Fruit fly (Drosophila melanogaster) whole organism, prepupa: Measurements from ENCODE around the gene Vha16-3.

Experiments
- Blimp-1 ChIP-seq: fragments of 200-800 bp; sonication (Bioruptor generic); optimal IDR thresholded peaks from 3 replicates; lab custom pipeline; 2017; ENCODE audit warnings: missing biosample characterization, missing genetic modification characterization, mild to moderate bottlenecking, moderate library complexity, missing genetic modification reagents
- CG11902 ChIP-seq: fragments of 200-800 bp; sonication (Bioruptor generic); optimal IDR thresholded peaks from 3 replicates; lab custom pipeline; 2016; ENCODE audit warnings: missing biosample characterization, missing genetic modification characterization
- CG15336 ChIP-seq: fragments of 200-800 bp; sonication (Bioruptor generic); IDR thresholded peaks from 2 replicates; pipeline ENCODE4 v1.3.6; 2022; ENCODE audit warnings: missing biosample characterization, missing genetic modification characterization
- CG3032 ChIP-seq: fragments of 200-800 bp; optimal IDR thresholded peaks from 2 replicates; lab custom pipeline; 2019; ENCODE audit warnings: missing biosample characterization, mild to moderate bottlenecking, missing genetic modification characterization, moderate library complexity
- CG32006 ChIP-seq: fragments of 200-800 bp; sonication (Bioruptor generic); optimal IDR thresholded peaks from 3 replicates; lab custom pipeline; 2017; ENCODE audit warnings: missing biosample characterization, mild to moderate bottlenecking, missing genetic modification characterization
- CG34406 ChIP-seq: fragments of 200-800 bp; sonication (Bioruptor generic); optimal IDR thresholded peaks from 3 replicates; lab custom pipeline; 2016; ENCODE audit warnings: missing biosample characterization, missing genetic modification characterization
- CG3919 ChIP-seq: fragments of 200-800 bp; sonication (Bioruptor generic); optimal IDR thresholded peaks from 3 replicates; lab custom pipeline; 2016; ENCODE audit warnings: missing biosample characterization, missing genetic modification characterization
- CG4318 ChIP-seq: fragments of 200-800 bp; sonication (Bioruptor generic); optimal IDR thresholded peaks from 3 replicates; lab custom pipeline; 2017; ENCODE audit warnings: missing biosample characterization, mild to moderate bottlenecking, missing genetic modification characterization
- CG6163 ChIP-seq: fragments of 200-800 bp; sonication (Bioruptor generic); IDR thresholded peaks from 3 replicates; pipeline ENCODE4 v1.3.6; 2022; ENCODE audit warnings: missing biosample characterization, missing genetic modification characterization
- CG6276 ChIP-seq: fragments of 200-800 bp; sonication (Bioruptor generic); optimal IDR thresholded peaks from 2 replicates; lab custom pipeline; 2017; ENCODE audit warnings: missing biosample characterization, mild to moderate bottlenecking, missing genetic modification characterization
- CG6792 ChIP-seq: fragments of 200-800 bp; sonication (Bioruptor generic); optimal IDR thresholded peaks from 3 replicates; lab custom pipeline; 2016; ENCODE audit warnings: missing biosample characterization, missing genetic modification characterization
- CG6808 ChIP-seq: fragments of 200-800 bp; sonication (Bioruptor generic); optimal IDR thresholded peaks from 3 replicates; lab custom pipeline; 2017; ENCODE audit warnings: missing biosample characterization, missing genetic modification characterization, mild to moderate bottlenecking, moderate library complexity, missing genetic modification reagents
- CG6854 ChIP-seq: fragments of 200-800 bp; sonication (Bioruptor generic); optimal IDR thresholded peaks from 2 replicates; lab custom pipeline; 2017; ENCODE audit warnings: missing biosample characterization, mild to moderate bottlenecking, missing genetic modification characterization
- CG7368 ChIP-seq: fragments of 200-800 bp; sonication (Bioruptor generic); optimal IDR thresholded peaks from 3 replicates; lab custom pipeline; 2016; ENCODE audit warnings: missing biosample characterization, missing genetic modification characterization
- CG8119 ChIP-seq: fragments of 200-800 bp; sonication (Bioruptor generic); IDR thresholded peaks from 3 replicates; pipeline ENCODE4 v1.3.6; 2022; ENCODE audit warnings: missing biosample characterization, missing genetic modification characterization
- CG8632 ChIP-seq: fragments of 200-800 bp; sonication (Bioruptor generic); optimal IDR thresholded peaks from 3 replicates; lab custom pipeline; 2016; ENCODE audit warnings: missing biosample characterization, missing genetic modification characterization
- Eip75B ChIP-seq: fragments of 200-800 bp; sonication (Bioruptor generic); optimal IDR thresholded peaks from 3 replicates; lab custom pipeline; 2016; ENCODE audit warnings: missing biosample characterization, missing genetic modification characterization
- Eip78C ChIP-seq: fragments of 200-800 bp; sonication (Bioruptor generic); peaks from one replicate; lab custom pipeline; 2016; ENCODE audit warnings: missing biosample characterization, missing genetic modification characterization
- Ets96B ChIP-seq: fragments of 200-800 bp; optimal IDR thresholded peaks from 2 replicates; lab custom pipeline; 2019; ENCODE audit warnings: missing biosample characterization, mild to moderate bottlenecking, missing genetic modification characterization, moderate library complexity
- Gug ChIP-seq: fragments of 200-800 bp; sonication (Bioruptor generic); IDR thresholded peaks from 2 replicates; pipeline ENCODE4 v1.3.6; 2022; ENCODE audit warnings: missing biosample characterization, missing genetic modification characterization
- Hr39 ChIP-seq: fragments of 200-800 bp; sonication (Bioruptor generic); optimal IDR thresholded peaks from 2 replicates; lab custom pipeline; 2016; ENCODE audit warnings: missing biosample characterization, missing genetic modification characterization
- Hr4 ChIP-seq: fragments of 200-800 bp; sonication (Bioruptor generic); optimal IDR thresholded peaks from 3 replicates; lab custom pipeline; 2016; ENCODE audit warnings: missing biosample characterization, missing genetic modification characterization
- Lpt ChIP-seq: fragments of 200-800 bp; sonication (Bioruptor generic); optimal IDR thresholded peaks from 3 replicates; lab custom pipeline; 2016; ENCODE audit warnings: missing biosample characterization, missing genetic modification characterization
- Met ChIP-seq: fragments of 200-800 bp; sonication (Bioruptor generic); optimal IDR thresholded peaks from 3 replicates; lab custom pipeline; 2016; ENCODE audit warnings: missing biosample characterization, missing genetic modification characterization
- OdsH ChIP-seq: fragments of 200-800 bp; sonication (Bioruptor generic); optimal IDR thresholded peaks from 3 replicates; lab custom pipeline; 2016; ENCODE audit warnings: missing biosample characterization, missing genetic modification characterization
- Smox ChIP-seq: fragments of 200-800 bp; sonication (Bioruptor generic); optimal IDR thresholded peaks from 3 replicates; lab custom pipeline; 2016; ENCODE audit warnings: missing biosample characterization, missing genetic modification characterization
- Sox14 ChIP-seq: fragments of 200-800 bp; sonication (Bioruptor generic); optimal IDR thresholded peaks from 3 replicates; lab custom pipeline; 2016; ENCODE audit warnings: missing biosample characterization, missing genetic modification characterization
- Sox15 ChIP-seq: fragments of 200-800 bp; sonication (Bioruptor generic); optimal IDR thresholded peaks from 3 replicates; lab custom pipeline; 2016; ENCODE audit warnings: missing biosample characterization, missing genetic modification characterization
- achi ChIP-seq: fragments of 200-800 bp; sonication (Bioruptor generic); optimal IDR thresholded peaks from 3 replicates; lab custom pipeline; 2016; ENCODE audit warnings: missing biosample characterization, missing genetic modification characterization
- cyc ChIP-seq: fragments of 200-800 bp; sonication (Bioruptor generic); optimal IDR thresholded peaks from 3 replicates; lab custom pipeline; 2016; ENCODE audit warnings: missing biosample characterization, missing genetic modification characterization
- dac ChIP-seq: fragments of 200-800 bp; sonication (Bioruptor generic); optimal IDR thresholded peaks from 2 replicates; lab custom pipeline; 2017; ENCODE audit warnings: missing biosample characterization, mild to moderate bottlenecking, missing genetic modification characterization
- dsx ChIP-seq: fragments of 200-800 bp; optimal IDR thresholded peaks from 3 replicates; lab custom pipeline; 2019; ENCODE audit warnings: missing biosample characterization, mild to moderate bottlenecking, missing genetic modification characterization, moderate library complexity; ENCODE audit not compliant: poor library complexity, severe bottlenecking
- eg ChIP-seq: fragments of 200-800 bp; sonication (Bioruptor generic); IDR thresholded peaks from 3 replicates; pipeline ENCODE4 v1.3.6; 2022; ENCODE audit warnings: missing biosample characterization, missing genetic modification characterization
- fd59A ChIP-seq: fragments of 200-800 bp; sonication (Bioruptor generic); optimal IDR thresholded peaks from 2 replicates; lab custom pipeline; 2017; ENCODE audit warnings: missing biosample characterization, mild to moderate bottlenecking, missing genetic modification characterization, missing genetic modification reagents
- fd85E ChIP-seq: fragments of 200-800 bp; sonication (Bioruptor generic); optimal IDR thresholded peaks from 3 replicates; lab custom pipeline; 2016; ENCODE audit warnings: missing biosample characterization, missing genetic modification characterization
- fkh ChIP-seq: fragments of 200-800 bp; sonication (Bioruptor generic); optimal IDR thresholded peaks from 3 replicates; lab custom pipeline; 2017; ENCODE audit warnings: missing biosample characterization, mild to moderate bottlenecking, missing genetic modification characterization, moderate library complexity
- lz ChIP-seq: fragments of 200-800 bp; sonication (Bioruptor generic); optimal IDR thresholded peaks from 3 replicates; lab custom pipeline; 2016; ENCODE audit warnings: missing biosample characterization, missing genetic modification characterization
- net ChIP-seq: fragments of 200-800 bp; sonication (Bioruptor generic); optimal IDR thresholded peaks from 3 replicates; lab custom pipeline; 2016; ENCODE audit warnings: missing biosample characterization, missing genetic modification characterization
- pdm3 ChIP-seq: fragments of 200-800 bp; sonication (Bioruptor generic); optimal IDR thresholded peaks from 3 replicates; lab custom pipeline; 2016; ENCODE audit warnings: missing biosample characterization, missing genetic modification characterization
- svp ChIP-seq: fragments of 200-800 bp; sonication (Bioruptor generic); peaks from one replicate; lab custom pipeline; 2016; ENCODE audit warnings: missing biosample characterization, missing genetic modification characterization
- vri ChIP-seq: fragments of 200-800 bp; sonication (Bioruptor generic); optimal IDR thresholded peaks from 3 replicates; lab custom pipeline; 2016; ENCODE audit warnings: missing biosample characterization, mild to moderate bottlenecking, missing genetic modification characterization

Gene Vha16-3

dm6 chr3L:11487327-11487973 is 14.4 kb downstream of the Vha16-3 start, which contains the start of gene chrb (continued):
- TF ChIP-seq CG34406 (GFP tag; lab: Kevin White, UChicago) (peak; percentile 30), dac (GFP tag; lab: Kevin White, UChicago) (no peak), CG4318 (no peak), Ets96B (tag; lab: Kevin White, UChicago) (peak; percentile 18), CG3032 (tag; lab: Kevin White, UChicago) (peak; percentile 30), dsx (peak; percentile 71), Sox15 (GFP tag; lab: Kevin White, UChicago) (no peak), fd59A (GFP tag; lab: Kevin White, UChicago) (no peak), CG15336 (peak; percentile 73), Hr4 (GFP tag; lab: Kevin White, UChicago) (peak; percentile 8), pdm3 (no peak), svp (GFP tag; lab: Kevin White, UChicago) (no peak), fd85E (GFP tag; lab: Kevin White, UChicago) (peak; percentile 73), Smox (no peak), Met (GFP tag; lab: Kevin White, UChicago) (peak; percentile 14)

dm6 chr3L:11488264-11488663 is 15.2 kb downstream of the Vha16-3 start:
- TF ChIP-seq Eip78C (peak; percentile 10), CG3032 (tag; lab: Kevin White, UChicago) (no peak)

dm6 chr3L:11489489-11489888 is 16.4 kb downstream of the Vha16-3 start:
- no peak for TF ChIP-seq fkh (GFP tag; lab: Kevin White, UChicago)
- 0 out of 3 replicates have a peak, but pooled peaks have one; percentile 19 for TF ChIP-seq CG6163
- 0 out of 3 replicates have a peak, but pooled peaks have one; percentile 21 for TF ChIP-seq eg (GFP tag; lab: Robert Waterston, UW)
- TF ChIP-seq, all 60 proteins: peak for 2

- TF ChIP-seq CG3919 (no peak), vri (GFP tag; lab: Kevin White, UChicago) (peak; percentile 3)
- TF ChIP-seq, all 60 proteins: peak for 1
These were observed 17.4 kb downstream of the Vha16-3 start for dm6 chr3L:11490539-11490938.

- no peak for TF ChIP-seq Lpt (GFP tag; lab: Kevin White, UChicago)
- TF ChIP-seq Hr4 (GFP tag; lab: Kevin White, UChicago): peak; percentile 52
- no peak for TF ChIP-seq CG4318
- TF ChIP-seq CG8119 (GFP tag; lab: Robert Waterston, UW): peak; percentile 64
- TF ChIP-seq Ets96B (tag; lab: Kevin White, UChicago): peak; percentile 57
- peak; percentile 48 for TF ChIP-seq dsx
- TF ChIP-seq Eip75B (GFP tag; lab: Kevin White, UChicago): peak; percentile 65
- peak; percentile 53 for TF ChIP-seq CG6854 (GFP tag; lab: Kevin White, UChicago)
- TF ChIP-seq lz (GFP tag; lab: Kevin White, UChicago): peak; percentile 80
- peak; percentile 64 for TF ChIP-seq CG32006
- peak; percentile 65 for TF ChIP-seq vri (GFP tag; lab: Kevin White, UChicago)
- TF ChIP-seq achi (GFP tag; lab: Kevin White, UChicago): peak; percentile 71
- peak; percentile 46 for TF ChIP-seq CG6276 (GFP tag; lab: Kevin White, UChicago)
- TF ChIP-seq CG6808: peak; percentile 41
- TF ChIP-seq CG6792 (GFP tag; lab: Kevin White, UChicago): peak; percentile 62
- peak; percentile 48 for TF ChIP-seq Gug (GFP tag; lab: Robert Waterston, UW)
- peak; percentile 62 for TF ChIP-seq Sox15 (GFP tag; lab: Kevin White, UChicago)
- TF ChIP-seq Smox: peak; percentile 80
- TF ChIP-seq Sox14: peak; percentile 77
- peak; percentile 56 for TF ChIP-seq net
- peak; percentile 71 for TF ChIP-seq CG34406 (GFP tag; lab: Kevin White, UChicago)
- peak; percentile 2 for TF ChIP-seq fkh (GFP tag; lab: Kevin White, UChicago)
- peak; percentile 94 for TF ChIP-seq Eip78C
- TF ChIP-seq dac (GFP tag; lab: Kevin White, UChicago): no peak
- TF ChIP-seq Blimp-1 (GFP tag; lab: Kevin White, UChicago): peak; percentile 54
- peak; percentile 90 for TF ChIP-seq Hr39 (GFP tag; lab: Kevin White, UChicago)
- peak; percentile 63 for TF ChIP-seq CG8632 (GFP tag; lab: Kevin White, UChicago)
- TF ChIP-seq cyc (GFP tag; lab: Kevin White, UChicago): peak; percentile 81
- peak; percentile 72 for TF ChIP-seq CG6163
- peak; percentile 62 for TF ChIP-seq CG7368 (GFP tag; lab: Kevin White, UChicago)
- peak; percentile 73 for TF ChIP-seq CG11902 (GFP tag; lab: Kevin White, UChicago)
- TF ChIP-seq OdsH (GFP tag; lab: Kevin White, UChicago): peak; percentile 70
These were observed 18.3 kb downstream of the Vha16-3 start for dm6 chr3L:11491222-11491873.
